Fruit fly (Drosophila melanogaster) whole organism, embryonic: Measurements from ENCODE around the gene alpha-Spec.

Source experiments
- Ada2b ChIP-seq: fragments of 200-800 bp; sonication (Bioruptor generic); IDR thresholded peaks from 2 replicates; pipeline ENCODE4 v1.3.6; 2022; ENCODE audit warnings: missing biosample characterization, missing genetic modification characterization
- BEAF-32 ChIP-seq: fragments of 200-800 bp; sonication (Bioruptor generic); optimal IDR thresholded peaks from 3 replicates; lab custom pipeline; 2017; ENCODE audit warnings: missing biosample characterization, missing genetic modification characterization, mild to moderate bottlenecking, moderate library complexity, missing genetic modification reagents
- CG11456 ChIP-seq: fragments of 200-800 bp; sonication (Bioruptor generic); IDR thresholded peaks from 3 replicates; pipeline ENCODE4 v1.3.6; 2022; ENCODE audit warnings: missing biosample characterization, missing genetic modification characterization
- CG12391 ChIP-seq: fragments of 200-800 bp; sonication (Bioruptor generic); optimal IDR thresholded peaks from 3 replicates; lab custom pipeline; 2018; ENCODE audit warnings: missing biosample characterization, mild to moderate bottlenecking, missing genetic modification characterization, moderate library complexity
- CG14860 ChIP-seq: fragments of 200-800 bp; sonication (Bioruptor generic); IDR thresholded peaks from 3 replicates; pipeline ENCODE4 v1.3.6; 2022; ENCODE audit warnings: missing biosample characterization, missing genetic modification characterization; ENCODE audit not compliant: partially characterized antibody
- CG1647 ChIP-seq: fragments of 200-800 bp; sonication (Bioruptor generic); optimal IDR thresholded peaks from 3 replicates; lab custom pipeline; 2016; ENCODE audit warnings: missing biosample characterization, missing genetic modification characterization
- CG16813 ChIP-seq: fragments of 200-800 bp; sonication (Bioruptor generic); IDR thresholded peaks from 3 replicates; pipeline ENCODE4 v1.3.6; 2022; ENCODE audit warnings: missing biosample characterization, missing genetic modification characterization; ENCODE audit not compliant: partially characterized antibody
- CG17361 ChIP-seq: fragments of 200-800 bp; sonication (Bioruptor generic); IDR thresholded peaks from 3 replicates; pipeline ENCODE4 v1.3.6; 2022; ENCODE audit warnings: missing biosample characterization, missing genetic modification characterization
- CG18011 ChIP-seq: fragments of 200-800 bp; sonication (Bioruptor generic); optimal IDR thresholded peaks from 2 replicates; lab custom pipeline; 2017; ENCODE audit warnings: missing biosample characterization, missing genetic modification characterization, mild to moderate bottlenecking, moderate library complexity, missing genotype
- CG2678 ChIP-seq: fragments of 200-800 bp; sonication (Bioruptor generic); optimal IDR thresholded peaks from 3 replicates; lab custom pipeline; 2019; ENCODE audit warnings: missing biosample characterization, mild to moderate bottlenecking, missing genetic modification characterization, moderate library complexity
- CG31224 ChIP-seq: fragments of 200-800 bp; sonication (Bioruptor generic); IDR thresholded peaks from 2 replicates; pipeline ENCODE4 v1.3.6; 2022; ENCODE audit warnings: missing biosample characterization, missing genetic modification characterization
- CG31365 ChIP-seq: fragments of 200-800 bp; sonication (Bioruptor generic); optimal IDR thresholded peaks from 2 replicates; lab custom pipeline; 2018; ENCODE audit warnings: missing biosample characterization, mild to moderate bottlenecking, missing genetic modification characterization
- CG32532 ChIP-seq: fragments of 200-800 bp; sonication (Bioruptor generic); IDR thresholded peaks from 2 replicates; pipeline ENCODE4 v1.3.6; 2022; ENCODE audit warnings: missing biosample characterization, missing genetic modification characterization
- CG34224 ChIP-seq: fragments of 200-800 bp; sonication (Bioruptor generic); IDR thresholded peaks from 3 replicates; pipeline ENCODE4 v1.3.6; 2022; ENCODE audit warnings: missing biosample characterization, missing genetic modification characterization; ENCODE audit not compliant: partially characterized antibody
- CG3847 ChIP-seq: fragments of 200-800 bp; sonication (Bioruptor generic); IDR thresholded peaks from 2 replicates; pipeline ENCODE4 v1.3.6; 2022; ENCODE audit warnings: missing biosample characterization, missing genetic modification characterization
- CG5953 ChIP-seq: fragments of 200-800 bp; sonication (Bioruptor generic); IDR thresholded peaks from 2 replicates; pipeline ENCODE4 v1.3.6; 2022; ENCODE audit warnings: missing biosample characterization, missing genetic modification characterization
- CG6689 ChIP-seq: fragments of 200-800 bp; sonication (Bioruptor generic); IDR thresholded peaks from 2 replicates; pipeline ENCODE4 v1.3.6; 2022; ENCODE audit warnings: missing biosample characterization, missing genetic modification characterization
- CG7357 ChIP-seq: fragments of 200-800 bp; sonication (Bioruptor generic); IDR thresholded peaks from 3 replicates; pipeline ENCODE4 v1.3.6; 2022; ENCODE audit warnings: missing biosample characterization, missing genetic modification characterization
- CG8089 ChIP-seq: fragments of 200-800 bp; sonication (Bioruptor generic); optimal IDR thresholded peaks from 3 replicates; lab custom pipeline; 2016; ENCODE audit warnings: missing biosample characterization, missing genetic modification characterization
- CG9727 ChIP-seq: fragments of 200-800 bp; sonication (Bioruptor generic); optimal IDR thresholded peaks from 3 replicates; lab custom pipeline; 2017; ENCODE audit warnings: missing biosample characterization, mild to moderate bottlenecking, missing genetic modification characterization
- CG9876 ChIP-seq: fragments of 200-800 bp; sonication (Bioruptor generic); optimal IDR thresholded peaks from 2 replicates; lab custom pipeline; 2016; ENCODE audit warnings: missing biosample characterization, missing genetic modification characterization
- CHES-1-like ChIP-seq: fragments of 200-800 bp; sonication (Bioruptor generic); optimal IDR thresholded peaks from 2 replicates; lab custom pipeline; 2016; ENCODE audit warnings: missing biosample characterization, missing genetic modification characterization
- E2f1 ChIP-seq: fragments of 200-800 bp; sonication (Bioruptor generic); IDR thresholded peaks from 2 replicates; pipeline ENCODE4 v1.3.6; 2022; ENCODE audit warnings: missing biosample characterization, missing genetic modification characterization
- Ets97D ChIP-seq: fragments of 200-800 bp; sonication (Bioruptor generic); optimal IDR thresholded peaks from 3 replicates; lab custom pipeline; 2016; ENCODE audit warnings: missing biosample characterization, missing genetic modification characterization
- Med ChIP-seq: fragments of 200-800 bp; sonication (Bioruptor generic); peaks from one replicate; lab custom pipeline; 2016; ENCODE audit warnings: missing biosample characterization, missing genetic modification characterization, mild to moderate bottlenecking, inconsistent platforms, moderate library complexity
- NFAT ChIP-seq: fragments of 200-800 bp; sonication (Bioruptor generic); IDR thresholded peaks from 2 replicates; pipeline ENCODE4 v1.3.6; 2022; ENCODE audit warnings: missing biosample characterization, missing genetic modification characterization
- Neu2 ChIP-seq: fragments of 200-800 bp; sonication (Bioruptor generic); optimal IDR thresholded peaks from 3 replicates; lab custom pipeline; 2016; ENCODE audit warnings: missing biosample characterization, missing genetic modification characterization, borderline replicate concordance
- Scr ChIP-seq: fragments of 200-800 bp; sonication (Bioruptor generic); IDR thresholded peaks from 2 replicates; pipeline ENCODE4 v1.3.6; 2022; ENCODE audit warnings: missing biosample characterization, missing genetic modification characterization; ENCODE audit not compliant: partially characterized antibody
- Sox100B ChIP-seq: fragments of 200-800 bp; sonication (Bioruptor generic); optimal IDR thresholded peaks from 3 replicates; lab custom pipeline; 2018; ENCODE audit warnings: missing biosample characterization, mild to moderate bottlenecking, missing genetic modification characterization
- cwo ChIP-seq: fragments of 200-800 bp; sonication (Bioruptor generic); optimal IDR thresholded peaks from 3 replicates; lab custom pipeline; 2017; ENCODE audit warnings: missing biosample characterization, missing genetic modification characterization, mild to moderate bottlenecking, moderate library complexity, missing genetic modification reagents
- dm ChIP-seq: fragments of 200-800 bp; sonication (Bioruptor generic); optimal IDR thresholded peaks from 3 replicates; lab custom pipeline; 2016; ENCODE audit warnings: missing biosample characterization, missing genetic modification characterization
- dpn ChIP-seq, 2 experiments: fragments of 200-800 bp; sonication (Bioruptor generic); optimal IDR thresholded peaks; 3 replicates each; lab custom pipeline; 2016; ENCODE audit warnings: missing biosample characterization in 2 of 2, missing genetic modification characterization in 2 of 2
- fd3F ChIP-seq: fragments of 200-800 bp; sonication (Bioruptor generic); optimal IDR thresholded peaks from 2 replicates; lab custom pipeline; 2018; ENCODE audit warnings: missing biosample characterization, mild to moderate bottlenecking, missing genetic modification characterization, moderate library complexity
- gce ChIP-seq: fragments of 200-800 bp; sonication (Bioruptor generic); IDR thresholded peaks from 3 replicates; pipeline ENCODE4 v1.3.6; 2022; ENCODE audit warnings: missing biosample characterization, missing genetic modification characterization
- grau ChIP-seq: fragments of 200-800 bp; optimal IDR thresholded peaks from 3 replicates; lab custom pipeline; 2019; ENCODE audit warnings: missing biosample characterization, mild to moderate bottlenecking, missing genetic modification characterization, moderate library complexity
- lilli ChIP-seq: fragments of 200-800 bp; sonication (Bioruptor generic); optimal IDR thresholded peaks from 3 replicates; lab custom pipeline; 2016; ENCODE audit warnings: missing biosample characterization, missing genetic modification characterization
- lmd ChIP-seq: fragments of 200-800 bp; sonication (Bioruptor generic); IDR thresholded peaks from 2 replicates; pipeline ENCODE4 v1.3.6; 2022; ENCODE audit warnings: missing biosample characterization, missing genetic modification characterization
- mirr ChIP-seq: fragments of 200-800 bp; sonication (Bioruptor generic); optimal IDR thresholded peaks from 3 replicates; lab custom pipeline; 2018; ENCODE audit warnings: missing biosample characterization, mild to moderate bottlenecking, missing genetic modification characterization
- nmo ChIP-seq: fragments of 200-800 bp; sonication (Bioruptor generic); optimal IDR thresholded peaks from 2 replicates; lab custom pipeline; 2018; ENCODE audit warnings: missing biosample characterization, mild to moderate bottlenecking, missing genetic modification characterization, moderate library complexity
- pan ChIP-seq, 4 experiments: fragments of >200 bp in 3 of 4; fragments of 200-800 bp in 1 of 4; sonication (Bioruptor generic) in 1 of 4; optimal IDR thresholded peaks in 3 of 4; IDR thresholded peaks in 1 of 4; 2 replicates each; pipeline versions ENCODE4 v1.3.6 to Lab custom; 2017 to 2022; ENCODE audit warnings: missing biosample characterization in 2 of 4, missing genetic modification characterization in 2 of 4, mixed read lengths in 1 of 4
- pfk ChIP-seq: fragments of 200-800 bp; sonication (Bioruptor generic); optimal IDR thresholded peaks from 2 replicates; lab custom pipeline; 2018; ENCODE audit warnings: missing biosample characterization, mild to moderate bottlenecking, missing genetic modification characterization, moderate library complexity
- ranshi ChIP-seq: fragments of 200-800 bp; sonication (Bioruptor generic); IDR thresholded peaks from 2 replicates; pipeline ENCODE4 v1.3.6; 2022; ENCODE audit warnings: missing biosample characterization, missing genetic modification characterization
- sens ChIP-seq: fragments of 200-800 bp; sonication (Bioruptor generic); peaks from one replicate; lab custom pipeline; 2016; ENCODE audit warnings: missing biosample characterization, missing genetic modification characterization
- sr ChIP-seq: fragments of 200-800 bp; sonication (Bioruptor generic); IDR thresholded peaks from 3 replicates; pipeline ENCODE4 v1.3.6; 2022; ENCODE audit warnings: missing biosample characterization, missing genetic modification characterization
- tio ChIP-seq: fragments of 200-800 bp; sonication (Bioruptor generic); optimal IDR thresholded peaks from 2 replicates; lab custom pipeline; 2017; ENCODE audit warnings: missing biosample characterization, missing genetic modification characterization, inconsistent platforms
- tup ChIP-seq: fragments of 200-800 bp; sonication (Bioruptor generic); optimal IDR thresholded peaks from 2 replicates; lab custom pipeline; 2016; ENCODE audit warnings: missing biosample characterization, mild to moderate bottlenecking, missing genetic modification characterization, moderate library complexity
- wdn ChIP-seq: fragments of 200-800 bp; sonication (Bioruptor generic); IDR thresholded peaks from 2 replicates; pipeline ENCODE4 v1.3.6; 2022; ENCODE audit warnings: missing biosample characterization, missing genetic modification characterization
- yki ChIP-seq: fragments of >200 bp; optimal IDR thresholded peaks from 3 replicates; lab custom pipeline; 2018
- zf30C ChIP-seq: fragments of 200-800 bp; sonication (Bioruptor generic); optimal IDR thresholded peaks from 3 replicates; lab custom pipeline; 2018; ENCODE audit warnings: missing biosample characterization, mild to moderate bottlenecking, missing genetic modification characterization

The alpha-Spec gene

DNA sequence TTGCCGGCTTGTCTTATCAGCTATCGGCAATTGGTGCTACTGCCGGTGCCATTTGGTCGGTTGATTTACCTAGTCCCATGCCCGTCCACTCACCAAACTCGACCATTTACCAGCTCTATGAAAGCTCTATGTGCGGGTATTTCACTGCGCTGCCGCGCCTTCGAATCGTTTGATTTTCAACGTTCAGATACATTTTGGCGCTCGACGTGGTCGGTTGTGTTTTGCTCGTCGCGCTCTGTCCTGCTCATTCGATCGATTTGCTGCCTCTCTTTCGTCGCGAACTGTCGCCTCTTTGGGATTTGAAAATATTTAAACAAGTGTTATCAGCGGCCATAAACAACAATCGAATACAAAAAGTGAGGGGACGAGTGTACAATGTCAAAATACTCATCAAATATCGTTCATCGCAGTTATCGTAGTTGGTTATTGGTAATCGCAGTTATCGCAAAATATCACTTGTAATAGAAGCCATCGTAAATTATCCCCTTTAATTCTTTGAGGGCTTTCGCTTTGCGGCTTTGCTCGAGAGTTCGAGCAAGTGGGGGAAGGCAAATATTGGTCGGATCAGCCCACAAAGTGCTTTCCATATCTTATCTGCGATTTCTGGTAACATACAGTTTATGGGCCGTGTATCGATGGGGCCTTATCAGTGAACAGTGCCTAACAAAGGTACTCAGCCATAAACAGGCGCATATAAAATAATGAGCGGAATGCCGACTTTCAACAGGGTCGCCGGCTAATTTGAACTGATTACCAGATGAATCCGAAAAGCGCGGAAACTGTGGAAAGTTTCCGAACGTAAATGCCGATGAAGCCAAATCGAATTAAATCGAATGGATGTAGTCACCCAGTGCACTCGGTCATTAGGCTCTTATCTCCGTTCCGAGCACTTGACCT is 53.2 kb downstream of the alpha-Spec start (continued):
- TF ChIP-seq CG34224 (GFP tag; lab: Robert Waterston, UW) = peak; percentile 33; the same call in 1 of the 3 replicates
- no peak for TF ChIP-seq sr (GFP tag; lab: Robert Waterston, UW)
- TF ChIP-seq NFAT = peak; percentile 49; the same call in 1 of the 2 replicates
- peak; percentile 84 for TF ChIP-seq Neu2 (GFP tag; lab: Kevin White, UChicago)
- TF ChIP-seq CG32532 (GFP tag; lab: Robert Waterston, UW) = no peak
- TF ChIP-seq pfk (GFP tag; lab: Kevin White, UChicago) = peak; percentile 25
- no peak for TF ChIP-seq CHES-1-like (GFP tag; lab: Kevin White, UChicago)
- no peak for TF ChIP-seq CG1647 (GFP tag; lab: Kevin White, UChicago)
- no peak for TF ChIP-seq wdn (GFP tag; lab: Robert Waterston, UW)
- peak; percentile 14; the same call in 1 of the 2 replicates for TF ChIP-seq E2f1 (GFP tag; lab: Robert Waterston, UW)
- no peak for TF ChIP-seq gce (GFP tag; lab: Robert Waterston, UW)
- TF ChIP-seq CG31365 (tag; lab: Kevin White, UChicago) = no peak
- no peak for TF ChIP-seq CG9727 (GFP tag; lab: Kevin White, UChicago)
- no peak for TF ChIP-seq dm (GFP tag; lab: Kevin White, UChicago)
- TF ChIP-seq CG16813 (GFP tag; lab: Robert Waterston, UW) = no peak
- TF ChIP-seq tio (GFP tag; lab: Kevin White, UChicago) = no peak
- no peak for TF ChIP-seq lmd (GFP tag; lab: Robert Waterston, UW)
- no peak for TF ChIP-seq CG14860
- TF ChIP-seq CG8089 (GFP tag; lab: Kevin White, UChicago) = no peak
- no peak for TF ChIP-seq CG11456
- TF ChIP-seq CG5953 (GFP tag; lab: Robert Waterston, UW) = no peak
- no peak for TF ChIP-seq tup (GFP tag; lab: Kevin White, UChicago)
- no peak for TF ChIP-seq CG18011 (GFP tag; lab: Kevin White, UChicago)
- peak; percentile 28 for TF ChIP-seq BEAF-32 (GFP tag; lab: Kevin White, UChicago)
- TF ChIP-seq mirr (GFP tag; lab: Kevin White, UChicago) = peak; percentile 97
- no peak for TF ChIP-seq CG31224
- TF ChIP-seq Med (GFP tag; lab: Kevin White, UChicago) = peak; percentile 85
- peak; percentile 19 for TF ChIP-seq cwo
- no peak for TF ChIP-seq CG3847 (GFP tag; lab: Robert Waterston, UW)
- TF ChIP-seq lilli = no peak
- TF ChIP-seq, all 482 proteins: peak for 76

- TF ChIP-seq CG7357 = 0 out of 3 replicates have a peak, but pooled peaks have one; percentile 7
- TF ChIP-seq ranshi = no peak
- TF ChIP-seq fd3F = peak; percentile 14
- 0 out of 2 replicates have a peak, but pooled peaks have one; percentile 16 for TF ChIP-seq CG6689 (GFP tag; lab: Robert Waterston, UW)
- no peak for TF ChIP-seq pan (optimal IDR thresholded peaks at IDR 0.05; lab: Kevin White, UChicago)
- TF ChIP-seq pan (GFP tag; optimal IDR thresholded peaks at IDR 0.05 in 1 of 2, IDR thresholded peaks at IDR 0.05 in 1 of 2) = peak in 1 of 2 experiments; percentile 45
- no peak for TF ChIP-seq Ets97D (GFP tag; lab: Kevin White, UChicago)
- no peak for TF ChIP-seq zf30C (GFP tag; lab: Kevin White, UChicago)
- peak; percentile 33; the same call in 1 of the 3 replicates for TF ChIP-seq CG17361 (GFP tag; lab: Robert Waterston, UW)
- TF ChIP-seq grau = peak; percentile 9
- no peak for TF ChIP-seq CG9876 (GFP tag; lab: Kevin White, UChicago)
- no peak for TF ChIP-seq Scr (GFP tag; lab: Robert Waterston, UW)
- TF ChIP-seq sens = peak; percentile 53
- TF ChIP-seq dpn (GFP tag; optimal IDR thresholded peaks at IDR 0.05; lab: Kevin White, UChicago) = peak in 1 of 2 experiments; percentile 20
- peak; percentile 13 for TF ChIP-seq CG2678 (tag; lab: Kevin White, UChicago)
- TF ChIP-seq Ada2b = 0 out of 2 replicates have a peak, but pooled peaks have one; percentile 6
- TF ChIP-seq nmo (GFP tag; lab: Kevin White, UChicago) = peak; percentile 18
- TF ChIP-seq CG12391 (tag; lab: Kevin White, UChicago) = no peak
- TF ChIP-seq yki = no peak
- peak; percentile 36 for TF ChIP-seq Sox100B (GFP tag; lab: Kevin White, UChicago)
These were observed 54.0 kb downstream of the alpha-Spec start for dm6 chr3L:1741107-1741506.
